Fruit fly (Drosophila melanogaster) whole organism, embryonic: ENCODE measurements around the gene Acp76A.

Experiments
- Atf-2 ChIP-seq: fragments of 200-800 bp; sonication (Bioruptor generic); optimal IDR thresholded peaks from 2 replicates; lab custom pipeline; 2016; ENCODE audit warnings: missing biosample characterization, missing genetic modification characterization
- CG10565 ChIP-seq: fragments of 200-800 bp; sonication (Bioruptor generic); optimal IDR thresholded peaks from 3 replicates; lab custom pipeline; 2016; ENCODE audit warnings: missing biosample characterization, mild to moderate bottlenecking, missing genetic modification characterization
- CG13296 ChIP-seq: fragments of 200-800 bp; sonication (Bioruptor generic); optimal IDR thresholded peaks from 3 replicates; lab custom pipeline; 2018; ENCODE audit warnings: missing biosample characterization, mild to moderate bottlenecking, missing genetic modification characterization
- CG15269 ChIP-seq: fragments of 200-800 bp; sonication (Bioruptor generic); optimal IDR thresholded peaks from 2 replicates; lab custom pipeline; 2018; ENCODE audit warnings: missing biosample characterization, mild to moderate bottlenecking, missing genetic modification characterization, moderate library complexity
- CG1602 ChIP-seq: fragments of 200-800 bp; sonication (Bioruptor generic); optimal IDR thresholded peaks from 3 replicates; lab custom pipeline; 2016; ENCODE audit warnings: missing biosample characterization, missing genetic modification characterization
- CG1603 ChIP-seq: fragments of 200-800 bp; sonication (Bioruptor generic); optimal IDR thresholded peaks from 2 replicates; lab custom pipeline; 2019; ENCODE audit warnings: missing biosample characterization, mild to moderate bottlenecking, missing genetic modification characterization, moderate library complexity
- CG17328 ChIP-seq: fragments of 200-800 bp; sonication (Bioruptor generic); IDR thresholded peaks from 2 replicates; pipeline ENCODE4 v1.3.6; 2022; ENCODE audit warnings: missing biosample characterization, missing genetic modification characterization
- CG17612 ChIP-seq: fragments of 200-800 bp; sonication (Bioruptor generic); IDR thresholded peaks from 2 replicates; pipeline ENCODE4 v1.3.6; 2022; ENCODE audit warnings: missing biosample characterization, missing genetic modification characterization
- CG18599 ChIP-seq: fragments of 200-800 bp; sonication (Bioruptor generic); optimal IDR thresholded peaks from 3 replicates; lab custom pipeline; 2017; ENCODE audit warnings: missing biosample characterization, missing genetic modification characterization, mild to moderate bottlenecking, moderate library complexity, missing genetic modification reagents
- CG2129 ChIP-seq: fragments of 200-800 bp; sonication (Bioruptor generic); IDR thresholded peaks from 2 replicates; pipeline ENCODE4 v1.3.6; 2022; ENCODE audit warnings: missing biosample characterization, missing genetic modification characterization; ENCODE audit not compliant: partially characterized antibody
- CG30020 ChIP-seq: fragments of 200-800 bp; optimal IDR thresholded peaks from 2 replicates; lab custom pipeline; 2019; ENCODE audit warnings: missing biosample characterization, mild to moderate bottlenecking, missing genetic modification characterization, moderate library complexity
- CG30403 ChIP-seq: fragments of 200-800 bp; sonication (Bioruptor generic); optimal IDR thresholded peaks from 3 replicates; lab custom pipeline; 2016; ENCODE audit warnings: missing biosample characterization, missing genetic modification characterization
- CG30431 ChIP-seq: fragments of 200-800 bp; sonication (Bioruptor generic); optimal IDR thresholded peaks from 2 replicates; lab custom pipeline; 2017; ENCODE audit warnings: missing biosample characterization, missing genetic modification characterization
- CG34422 ChIP-seq: fragments of 200-800 bp; sonication (Bioruptor generic); IDR thresholded peaks from 3 replicates; pipeline ENCODE4 v1.3.6; 2022; ENCODE audit warnings: missing biosample characterization, missing genetic modification characterization
- CG4360 ChIP-seq: fragments of 200-800 bp; sonication (Bioruptor generic); IDR thresholded peaks from 2 replicates; pipeline ENCODE4 v1.3.6; 2022; ENCODE audit warnings: missing biosample characterization, missing genetic modification characterization
- CG4404 ChIP-seq: fragments of 200-800 bp; sonication (Bioruptor generic); IDR thresholded peaks from 2 replicates; pipeline ENCODE4 v1.3.6; 2022; ENCODE audit warnings: missing biosample characterization, missing genetic modification characterization
- CG6175 ChIP-seq: fragments of 200-800 bp; sonication (Bioruptor generic); IDR thresholded peaks from 3 replicates; pipeline ENCODE4 v1.3.6; 2022; ENCODE audit warnings: missing biosample characterization, missing genetic modification characterization
- CG9437 ChIP-seq: fragments of 200-800 bp; sonication (Bioruptor generic); optimal IDR thresholded peaks from 2 replicates; lab custom pipeline; 2018; ENCODE audit warnings: missing biosample characterization, mild to moderate bottlenecking, missing genetic modification characterization
- Dp ChIP-seq: fragments of 200-800 bp; sonication (Bioruptor generic); optimal IDR thresholded peaks from 2 replicates; lab custom pipeline; 2018; ENCODE audit warnings: missing biosample characterization, mild to moderate bottlenecking, missing genetic modification characterization, moderate library complexity
- E2f2 ChIP-seq: fragments of 200-800 bp; sonication (Bioruptor generic); IDR thresholded peaks from 2 replicates; pipeline ENCODE4 v1.3.6; 2022; ENCODE audit warnings: missing biosample characterization, missing genetic modification characterization
- Eip74EF ChIP-seq, 2 experiments: fragments of 200-800 bp in 1 of 2; fragments of >200 bp in 1 of 2; sonication (Bioruptor generic) in 1 of 2; optimal IDR thresholded peaks; 2 replicates each; lab custom pipeline; 2017 to 2019; ENCODE audit warnings: missing biosample characterization in 2 of 2, missing genetic modification characterization in 2 of 2, mild to moderate bottlenecking in 1 of 2, moderate library complexity in 1 of 2
- Fer3 ChIP-seq: fragments of 200-800 bp; sonication (Bioruptor generic); optimal IDR thresholded peaks from 2 replicates; lab custom pipeline; 2018; ENCODE audit warnings: missing biosample characterization, mild to moderate bottlenecking, missing genetic modification characterization, moderate library complexity
- HLHmδ ChIP-seq: fragments of 200-800 bp; sonication (Bioruptor generic); optimal IDR thresholded peaks from 2 replicates; lab custom pipeline; 2018; ENCODE audit warnings: missing biosample characterization, mild to moderate bottlenecking, missing genetic modification characterization, moderate library complexity
- Hr3 ChIP-seq: fragments of 200-800 bp; sonication (Bioruptor generic); optimal IDR thresholded peaks from 3 replicates; lab custom pipeline; 2016; ENCODE audit warnings: missing biosample characterization, missing genetic modification characterization
- Hsf ChIP-seq: fragments of 200-800 bp; sonication (Bioruptor generic); optimal IDR thresholded peaks from 3 replicates; lab custom pipeline; 2016; ENCODE audit warnings: missing biosample characterization, missing genetic modification characterization
- MTF-1 ChIP-seq: fragments of 200-800 bp; sonication (Bioruptor generic); optimal IDR thresholded peaks from 2 replicates; lab custom pipeline; 2018; ENCODE audit warnings: missing biosample characterization, mild to moderate bottlenecking, missing genetic modification characterization, borderline replicate concordance
- NFAT ChIP-seq: fragments of 200-800 bp; sonication (Bioruptor generic); IDR thresholded peaks from 2 replicates; pipeline ENCODE4 v1.3.6; 2022; ENCODE audit warnings: missing biosample characterization, missing genetic modification characterization
- Optix ChIP-seq: fragments of 200-800 bp; sonication (Bioruptor generic); IDR thresholded peaks from 3 replicates; pipeline ENCODE4 v1.3.6; 2022; ENCODE audit warnings: missing biosample characterization, missing genetic modification characterization
- Ravus ChIP-seq: fragments of 200-800 bp; sonication (Bioruptor generic); IDR thresholded peaks from 2 replicates; pipeline ENCODE4 v1.3.6; 2022; ENCODE audit warnings: missing biosample characterization, missing genetic modification characterization
- btn ChIP-seq: fragments of 200-800 bp; sonication (Bioruptor generic); optimal IDR thresholded peaks from 2 replicates; lab custom pipeline; 2016; ENCODE audit warnings: missing biosample characterization, missing genetic modification characterization
- emc ChIP-seq: fragments of 200-800 bp; sonication (Bioruptor generic); optimal IDR thresholded peaks from 2 replicates; lab custom pipeline; 2016; ENCODE audit warnings: missing biosample characterization, missing genetic modification characterization
- en ChIP-seq: fragments of 200-800 bp; sonication (Bioruptor generic); optimal IDR thresholded peaks from 2 replicates; lab custom pipeline; 2016; ENCODE audit warnings: missing biosample characterization, missing genetic modification characterization
- ewg ChIP-seq: fragments of 200-800 bp; sonication (Bioruptor generic); optimal IDR thresholded peaks from 3 replicates; lab custom pipeline; 2017; ENCODE audit warnings: mild to moderate bottlenecking, missing biosample characterization, missing genetic modification reagents, missing genetic modification characterization
- exex ChIP-seq: fragments of 200-800 bp; sonication (Bioruptor generic); optimal IDR thresholded peaks from 4 replicates; lab custom pipeline; 2018; ENCODE audit warnings: missing biosample characterization, mild to moderate bottlenecking, missing genetic modification characterization, moderate library complexity
- her ChIP-seq: fragments of 200-800 bp; sonication (Bioruptor generic); optimal IDR thresholded peaks from 2 replicates; lab custom pipeline; 2016; ENCODE audit warnings: missing biosample characterization, missing genetic modification characterization
- jumu ChIP-seq: fragments of 200-800 bp; sonication (Bioruptor generic); optimal IDR thresholded peaks from 3 replicates; lab custom pipeline; 2016; ENCODE audit warnings: missing biosample characterization, missing genetic modification characterization
- kah ChIP-seq: fragments of 200-800 bp; sonication (Bioruptor generic); optimal IDR thresholded peaks from 2 replicates; lab custom pipeline; 2018; ENCODE audit warnings: missing biosample characterization, mild to moderate bottlenecking, missing genetic modification characterization
- kay ChIP-seq: fragments of 200-800 bp; sonication (Bioruptor generic); optimal IDR thresholded peaks from 2 replicates; lab custom pipeline; 2016; ENCODE audit warnings: missing biosample characterization, missing genetic modification characterization
- lmd ChIP-seq: fragments of 200-800 bp; sonication (Bioruptor generic); IDR thresholded peaks from 2 replicates; pipeline ENCODE4 v1.3.6; 2022; ENCODE audit warnings: missing biosample characterization, missing genetic modification characterization
- otp ChIP-seq: fragments of 200-800 bp; sonication (Bioruptor generic); IDR thresholded peaks from 3 replicates; pipeline ENCODE4, ENCODE4 v1.3.6; 2022; ENCODE audit warnings: missing biosample characterization, missing genetic modification characterization
- pb ChIP-seq: fragments of 200-800 bp; sonication (Bioruptor generic); optimal IDR thresholded peaks from 3 replicates; lab custom pipeline; 2016; ENCODE audit warnings: missing biosample characterization, missing genetic modification characterization
- phol ChIP-seq: fragments of 200-800 bp; sonication (Bioruptor generic); optimal IDR thresholded peaks from 3 replicates; lab custom pipeline; 2018; ENCODE audit warnings: missing biosample characterization, mild to moderate bottlenecking, missing genetic modification characterization, moderate library complexity
- pita ChIP-seq: fragments of 200-800 bp; sonication (Bioruptor generic); optimal IDR thresholded peaks from 2 replicates; lab custom pipeline; 2017; ENCODE audit warnings: missing biosample characterization, mild to moderate bottlenecking, missing genetic modification characterization
- pzg ChIP-seq: fragments of 200-800 bp; sonication (Bioruptor generic); optimal IDR thresholded peaks from 3 replicates; lab custom pipeline; 2018; ENCODE audit warnings: missing biosample characterization, mild to moderate bottlenecking, missing genetic modification characterization, moderate library complexity
- row ChIP-seq: fragments of 200-800 bp; sonication (Bioruptor generic); IDR thresholded peaks from 3 replicates; pipeline ENCODE4 v1.3.6; 2022; ENCODE audit warnings: missing biosample characterization, missing genetic modification characterization
- sens-2 ChIP-seq: fragments of 200-800 bp; sonication (Bioruptor generic); IDR thresholded peaks from 2 replicates; pipeline ENCODE4 v1.3.6; 2022; ENCODE audit warnings: missing biosample characterization, missing genetic modification characterization
- sob ChIP-seq: fragments of 200-800 bp; sonication (Bioruptor generic); IDR thresholded peaks from 2 replicates; pipeline ENCODE4 v1.3.6; 2022; ENCODE audit warnings: missing biosample characterization, missing genetic modification characterization
- tgo ChIP-seq: fragments of 200-800 bp; sonication (Bioruptor generic); IDR thresholded peaks from 3 replicates; pipeline ENCODE4 v1.3.6; 2022; ENCODE audit warnings: missing biosample characterization, missing genetic modification characterization
- unpg ChIP-seq: fragments of 200-800 bp; sonication (Bioruptor generic); optimal IDR thresholded peaks from 3 replicates; lab custom pipeline; 2018; ENCODE audit warnings: missing biosample characterization, mild to moderate bottlenecking, missing genetic modification characterization, moderate library complexity

Acp76A gene

DNA sequence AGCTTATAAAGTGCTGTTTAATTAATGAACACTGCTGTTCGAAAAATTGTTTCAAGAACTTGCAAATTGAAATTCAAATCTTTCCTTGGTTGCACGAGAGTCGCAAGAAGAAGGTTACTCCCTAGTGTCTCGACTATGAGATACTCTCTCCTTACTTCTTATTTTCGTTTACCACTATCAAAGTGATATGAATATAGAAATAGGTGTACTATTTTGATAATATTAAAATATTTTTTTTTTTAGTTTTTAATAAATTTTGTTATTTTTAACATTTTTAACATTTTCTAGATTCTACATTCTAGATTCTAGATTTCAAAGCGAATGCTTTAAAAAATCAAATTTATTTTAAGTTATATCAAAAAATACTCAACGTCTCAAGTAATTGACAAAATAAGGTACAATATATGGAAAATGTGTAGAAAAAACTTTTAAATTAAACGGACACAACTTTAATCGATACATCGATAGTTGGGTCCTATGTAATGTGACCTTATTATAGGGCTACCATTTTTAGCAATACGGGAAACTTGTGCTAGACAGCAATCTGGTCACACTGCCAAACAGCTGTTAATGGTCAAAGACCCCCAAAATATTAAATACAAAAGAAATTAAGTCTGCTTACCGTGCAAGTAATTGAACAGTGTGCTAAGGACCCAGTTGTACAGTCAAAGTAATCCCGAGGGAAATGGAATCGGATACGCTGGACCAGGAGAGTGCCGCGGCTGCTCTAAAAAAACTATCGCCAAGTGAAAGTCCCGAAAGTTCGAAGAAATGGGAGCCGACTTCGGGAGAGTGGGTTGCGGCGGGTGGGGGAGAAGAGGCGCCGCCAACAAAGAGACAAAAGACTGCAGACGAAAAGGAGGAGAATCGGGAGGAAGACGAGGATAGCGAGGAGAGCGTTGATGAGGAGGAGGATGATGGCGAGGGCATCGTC is 40.6 kb upstream of the Acp76A start, which contains the start of gene MESR6 (continued):
- TF ChIP-seq CG17612 (GFP tag; lab: Robert Waterston, UW): no peak
- TF ChIP-seq btn: no peak
- peak; percentile 95 for TF ChIP-seq pzg (GFP tag; lab: Kevin White, UChicago)
- no peak for TF ChIP-seq kah (GFP tag; lab: Kevin White, UChicago)
- TF ChIP-seq CG15269 (tag; lab: Kevin White, UChicago): peak; percentile 59
- TF ChIP-seq lmd (GFP tag; lab: Robert Waterston, UW): peak; percentile 13; the same call in 1 of the 2 replicates
- no peak for TF ChIP-seq kay
- no peak for TF ChIP-seq otp (GFP tag; lab: Robert Waterston, UW)
- peak; percentile 60 for TF ChIP-seq phol (tag; lab: Kevin White, UChicago)
- TF ChIP-seq CG9437 (GFP tag; lab: Kevin White, UChicago): peak; percentile 27
- peak; percentile 9; the same call in 1 of the 2 replicates for TF ChIP-seq CG17328
- TF ChIP-seq jumu (GFP tag; lab: Kevin White, UChicago): no peak
- no peak for TF ChIP-seq CG4360 (GFP tag; lab: Robert Waterston, UW)
- TF ChIP-seq CG1603: peak; percentile 74
- no peak for TF ChIP-seq CG1602 (GFP tag; lab: Kevin White, UChicago)
- no peak for TF ChIP-seq Eip74EF (GFP tag; optimal IDR thresholded peaks at IDR 0.05; lab: Kevin White, UChicago)
- 0 out of 3 replicates have a peak, but pooled peaks have one; percentile 49 for TF ChIP-seq CG34422
- TF ChIP-seq pita (GFP tag; lab: Kevin White, UChicago): no peak
- TF ChIP-seq her (GFP tag; lab: Kevin White, UChicago): no peak
- no peak for TF ChIP-seq exex (tag; lab: Kevin White, UChicago)
- peak; percentile 11; the same call in 2 of the 3 replicates for TF ChIP-seq tgo (GFP tag; lab: Robert Waterston, UW)
- no peak for TF ChIP-seq CG30431
- TF ChIP-seq CG18599 (GFP tag; lab: Kevin White, UChicago): no peak
- TF ChIP-seq CG2129 (GFP tag; lab: Robert Waterston, UW): peak; percentile 58
- TF ChIP-seq Fer3 (tag; lab: Kevin White, UChicago): no peak
- TF ChIP-seq Ravus (GFP tag; lab: Robert Waterston, UW): no peak; the same call in 1 of the 2 replicates
- peak; percentile 34 for TF ChIP-seq unpg (GFP tag; lab: Kevin White, UChicago)
- no peak for TF ChIP-seq emc
- TF ChIP-seq CG30403: peak; percentile 31
- TF ChIP-seq Dp (GFP tag; lab: Kevin White, UChicago): peak; percentile 64
- TF ChIP-seq row (GFP tag; lab: Robert Waterston, UW): peak; percentile 64
- no peak for TF ChIP-seq ewg (GFP tag; lab: Kevin White, UChicago)
- peak; percentile 58; the same call in 1 of the 2 replicates for TF ChIP-seq E2f2 (GFP tag; lab: Robert Waterston, UW)
- no peak for TF ChIP-seq Hr3 (GFP tag; lab: Kevin White, UChicago)
- TF ChIP-seq MTF-1 (GFP tag; lab: Kevin White, UChicago): no peak
- no peak for TF ChIP-seq en (GFP tag; lab: Kevin White, UChicago)
- no peak for TF ChIP-seq HLHmδ (GFP tag; lab: Kevin White, UChicago)
- no peak for TF ChIP-seq CG6175 (GFP tag; lab: Robert Waterston, UW)
- TF ChIP-seq sens-2 (GFP tag; lab: Robert Waterston, UW): no peak
- TF ChIP-seq CG10565 (GFP tag; lab: Kevin White, UChicago): no peak
- peak; percentile 7 for TF ChIP-seq CG13296
- TF ChIP-seq NFAT (GFP tag; lab: Robert Waterston, UW): no peak
- TF ChIP-seq Optix (GFP tag; lab: Robert Waterston, UW): no peak
- TF ChIP-seq sob (GFP tag; lab: Robert Waterston, UW): no peak
- TF ChIP-seq CG4404 (GFP tag; lab: Robert Waterston, UW): no peak
- TF ChIP-seq pb (GFP tag; lab: Kevin White, UChicago): no peak
- no peak for TF ChIP-seq Atf-2 (GFP tag; lab: Kevin White, UChicago)
- TF ChIP-seq CG30020 (tag; lab: Kevin White, UChicago): peak; percentile 41
- TF ChIP-seq Hsf (GFP tag; lab: Kevin White, UChicago): no peak
